Fruit fly (Drosophila melanogaster): ENCODE results near the gene CCT7.

- TF ChIP-seq h (optimal IDR thresholded peaks at IDR 0.05) (no peak), ttk (optimal IDR thresholded peaks at IDR 0.05) (no peak), Myc (optimal IDR thresholded peaks at IDR 0.05) (no peak), insv (optimal IDR thresholded peaks at IDR 0.05) (no peak), Sin3A (optimal IDR thresholded peaks at IDR 0.05) (no peak), psq (optimal IDR thresholded peaks at IDR 0.05) (no peak)
These were observed 12.5 kb upstream of the CCT7 start for dm6 chr3R:8788722-8789400.

All from Kc167 (cell line).